Worm (Caenorhabditis elegans): ENCODE data around the gene Y73C8B.5.

ce11 chrV:3194952-3195450, 2.1 kb upstream of the Y73C8B.5 start, which contains the start of gene Y73C8B.2:
- no peak for TF ChIP-seq dao-5 (tag; optimal IDR thresholded peaks at IDR 0.05)
- TF ChIP-seq him-1 (tag; optimal IDR thresholded peaks at IDR 0.05): no peak
